Fruit fly (Drosophila melanogaster) whole organism, prepupa: Measurements from ENCODE around the gene CG11596.

Experiments
- CG15336 ChIP-seq: fragments of 200-800 bp; sonication (Bioruptor generic); IDR thresholded peaks from 2 replicates; pipeline ENCODE4 v1.3.6; 2022; ENCODE audit warnings: missing biosample characterization, missing genetic modification characterization
- Hr39 ChIP-seq: fragments of 200-800 bp; sonication (Bioruptor generic); optimal IDR thresholded peaks from 2 replicates; lab custom pipeline; 2016; ENCODE audit warnings: missing biosample characterization, missing genetic modification characterization
- Lpt ChIP-seq: fragments of 200-800 bp; sonication (Bioruptor generic); optimal IDR thresholded peaks from 3 replicates; lab custom pipeline; 2016; ENCODE audit warnings: missing biosample characterization, missing genetic modification characterization
- Sox102F ChIP-seq: fragments of 200-800 bp; sonication (Bioruptor generic); optimal IDR thresholded peaks from 2 replicates; lab custom pipeline; 2016; ENCODE audit warnings: missing biosample characterization, mild to moderate bottlenecking, missing genetic modification characterization
- fd85E ChIP-seq: fragments of 200-800 bp; sonication (Bioruptor generic); optimal IDR thresholded peaks from 3 replicates; lab custom pipeline; 2016; ENCODE audit warnings: missing biosample characterization, missing genetic modification characterization

DNA sequence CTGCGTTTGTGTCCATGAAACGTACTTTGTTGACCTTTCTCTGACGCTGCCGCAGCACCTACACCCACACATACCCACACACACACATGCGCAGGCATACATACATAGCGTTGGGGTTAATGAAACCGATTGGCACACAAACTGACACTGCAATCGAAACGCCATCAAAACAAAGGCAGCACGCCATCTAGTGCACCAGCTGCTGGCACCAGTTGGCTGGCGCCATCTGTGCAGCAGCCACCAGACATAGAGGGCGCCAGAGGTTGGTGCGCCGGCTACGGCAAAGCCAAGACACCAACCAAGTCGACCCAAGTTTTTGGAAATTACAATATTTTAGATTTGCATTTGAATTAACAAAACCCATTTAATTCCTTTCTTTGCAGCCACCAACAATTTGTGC, 25.4 kb downstream of the CG11596 start:
- no peak for TF ChIP-seq CG15336 (GFP tag; lab: Robert Waterston, UW)
- TF ChIP-seq fd85E (GFP tag; lab: Kevin White, UChicago) = no peak
- no peak for TF ChIP-seq Sox102F (GFP tag; lab: Kevin White, UChicago)
- TF ChIP-seq Lpt (GFP tag; lab: Kevin White, UChicago) = no peak
- TF ChIP-seq Hr39 (GFP tag; lab: Kevin White, UChicago) = peak; percentile 58
